Worm (Caenorhabditis elegans): ENCODE results near the gene ben-1.

The ben-1 gene

DNA sequence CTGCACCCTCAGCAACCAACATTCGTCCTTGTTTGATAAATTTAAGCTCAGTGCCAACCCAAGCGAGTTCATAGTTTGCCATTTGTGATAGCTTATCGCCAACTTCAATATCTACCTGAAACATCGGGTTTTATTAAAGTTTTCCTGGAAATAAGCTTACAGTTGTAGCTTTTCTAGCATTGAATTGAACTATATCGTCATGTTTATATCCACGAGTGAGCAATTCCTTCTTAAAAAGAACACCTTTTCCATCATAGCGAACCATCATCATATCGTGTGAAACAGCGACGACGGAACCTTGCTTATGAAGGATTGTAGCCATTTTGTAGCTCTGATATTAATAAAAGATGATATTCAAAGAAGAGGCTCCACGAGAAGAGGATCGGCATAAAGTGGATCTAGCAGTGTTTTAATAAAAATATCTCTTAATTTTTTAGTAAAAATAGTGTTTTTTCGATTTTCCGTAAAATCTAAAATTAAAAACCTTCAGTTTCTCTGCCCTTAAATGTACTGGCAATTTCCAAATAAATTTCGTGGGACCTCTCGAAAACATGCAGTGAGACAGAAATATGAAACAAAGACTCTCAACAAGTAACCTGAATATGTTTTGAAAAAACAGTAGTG is 39.1 kb downstream of the ben-1 start, which contains the start of gene M01F1.8:
Gene M01F1.8 (minus strand): TSS at position 335 of the 624 bp plus-strand sequence.
- no peak for TF ChIP-seq daf-12 (tag; optimal IDR thresholded peaks at IDR 0.05)
- peak; percentile 18 for TF ChIP-seq nhr-77 (tag; optimal IDR thresholded peaks at IDR 0.05)
- no peak for TF ChIP-seq eor-1 (tag; optimal IDR thresholded peaks at IDR 0.05)
- no peak for TF ChIP-seq ZK546.5 (tag; optimal IDR thresholded peaks at IDR 0.05)
- no peak for TF ChIP-seq fkh-2 (tag; optimal IDR thresholded peaks at IDR 0.05)
- TF ChIP-seq egl-5 (tag; optimal IDR thresholded peaks at IDR 0.05), result no peak
- TF ChIP-seq ceh-82 (tag; optimal IDR thresholded peaks at IDR 0.05), result no peak

DNA sequence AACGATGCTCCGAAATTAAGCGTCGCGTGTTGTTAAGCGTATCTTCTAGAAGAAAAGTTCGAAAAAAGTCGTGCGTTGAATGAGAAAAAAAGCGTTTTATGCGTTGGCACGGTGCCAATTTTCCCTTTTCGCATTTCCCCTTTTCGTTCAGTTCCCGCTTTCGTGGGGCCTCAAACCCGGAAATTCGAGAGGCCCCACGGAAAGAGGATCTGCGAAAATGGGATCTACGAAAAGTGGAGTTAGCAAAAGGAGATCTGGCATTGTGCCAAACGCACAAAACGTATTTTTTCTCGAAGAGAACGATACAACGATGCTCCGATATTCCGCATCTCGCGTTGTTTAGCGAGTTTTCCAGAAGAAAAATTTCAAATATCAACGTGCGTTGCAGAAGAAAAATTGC is 41.6 kb downstream of the ben-1 start:
- no peak for TF ChIP-seq nhr-43 (tag; optimal IDR thresholded peaks at IDR 0.05; ENCODE audit: poor library complexity, severe bottlenecking)
- TF ChIP-seq pqm-1 (tag; optimal IDR thresholded peaks at IDR 0.05), result no peak
- peak; percentile 3 for TF ChIP-seq jun-1 (tag; optimal IDR thresholded peaks at IDR 0.05)
- TF ChIP-seq nhr-77 (tag; optimal IDR thresholded peaks at IDR 0.05), result no peak
- no peak for TF ChIP-seq fkh-10 (GFP tag; optimal IDR thresholded peaks at IDR 0.05)
- TF ChIP-seq snpc-4 (tag; optimal IDR thresholded peaks at IDR 0.05), result no peak

- TF ChIP-seq nhr-43 (tag; optimal IDR thresholded peaks at IDR 0.05; ENCODE audit: poor library complexity, severe bottlenecking), result no peak
- no peak for TF ChIP-seq egl-27 (tag; optimal IDR thresholded peaks at IDR 0.05)
- no peak for TF ChIP-seq mdl-1 (tag; optimal IDR thresholded peaks at IDR 0.05)
- TF ChIP-seq mml-1 (tag; optimal IDR thresholded peaks at IDR 0.05), result no peak
- no peak for TF ChIP-seq eor-1 (tag; optimal IDR thresholded peaks at IDR 0.05)
- TF ChIP-seq nhr-23 (tag; optimal IDR thresholded peaks at IDR 0.05), result no peak
- no peak for TF ChIP-seq sea-2 (GFP tag; optimal IDR thresholded peaks at IDR 0.05)
- TF ChIP-seq tbx-2 (tag; optimal IDR thresholded peaks at IDR 0.05), result no peak
- TF ChIP-seq R02D3.7 (tag; optimal IDR thresholded peaks at IDR 0.05), result no peak
- no peak for TF ChIP-seq lin-15B (tag; optimal IDR thresholded peaks at IDR 0.05)
- no peak for TF ChIP-seq ceh-28 (tag; optimal IDR thresholded peaks at IDR 0.05)
- TF ChIP-seq elt-3 (tag; optimal IDR thresholded peaks at IDR 0.05), result no peak
- no peak for TF ChIP-seq nhr-76 (tag; optimal IDR thresholded peaks at IDR 0.05)
- TF ChIP-seq ceh-82 (tag; optimal IDR thresholded peaks at IDR 0.05), result no peak
- no peak for TF ChIP-seq ama-1 (optimal IDR thresholded peaks at IDR 0.05)
- TF ChIP-seq fos-1 (tag; optimal IDR thresholded peaks at IDR 0.05), result no peak
- no peak for TF ChIP-seq elt-1 (tag; optimal IDR thresholded peaks at IDR 0.05)
These were observed 42.5 kb downstream of the ben-1 start, which contains the start of gene M01F1.9 for ce11 chrIII:3498957-3499356. Gene M01F1.9 (minus strand): TSS chrIII:3499057.

- no peak for TF ChIP-seq hmg-11 (tag; optimal IDR thresholded peaks at IDR 0.05)
- no peak for TF ChIP-seq nhr-23 (tag; optimal IDR thresholded peaks at IDR 0.05)
- TF ChIP-seq snpc-4 (tag; optimal IDR thresholded peaks at IDR 0.05), result no peak
- TF ChIP-seq pha-4 (tag; optimal IDR thresholded peaks at IDR 0.05), result no peak
- TF ChIP-seq fkh-10 (GFP tag; optimal IDR thresholded peaks at IDR 0.05), result no peak
- no peak for TF ChIP-seq unc-62 (GFP tag; optimal IDR thresholded peaks at IDR 0.05)
- no peak for TF ChIP-seq nhr-12 (tag; optimal IDR thresholded peaks at IDR 0.05)
- TF ChIP-seq eor-1 (tag; optimal IDR thresholded peaks at IDR 0.05), result no peak
- no peak for TF ChIP-seq ceh-28 (tag; optimal IDR thresholded peaks at IDR 0.05)
- no peak for TF ChIP-seq skn-1 (tag; optimal IDR thresholded peaks at IDR 0.05)
- no peak for TF ChIP-seq egl-27 (tag; optimal IDR thresholded peaks at IDR 0.05)
- TF ChIP-seq nfya-1 (tag; optimal IDR thresholded peaks at IDR 0.05; ENCODE audit: insufficient read depth), result no peak
- no peak for TF ChIP-seq zag-1 (tag; optimal IDR thresholded peaks at IDR 0.05)
- no peak for TF ChIP-seq ama-1 (optimal IDR thresholded peaks at IDR 0.05)
- no peak for TF ChIP-seq jun-1 (tag; optimal IDR thresholded peaks at IDR 0.05)
- no peak for TF ChIP-seq lin-39 (tag; optimal IDR thresholded peaks at IDR 0.05)
- TF ChIP-seq fos-1 (tag; optimal IDR thresholded peaks at IDR 0.05), result no peak
- no peak for TF ChIP-seq ceh-82 (tag; optimal IDR thresholded peaks at IDR 0.05)
These were observed 48.3 kb downstream of the ben-1 start, which contains the start of gene gly-14 for ce11 chrIII:3493138-3493537. Gene gly-14 (minus strand): TSS chrIII:3493238.

- TF ChIP-seq ceh-82 (tag; optimal IDR thresholded peaks at IDR 0.05), result no peak
- no peak for TF ChIP-seq elt-2 (tag; optimal IDR thresholded peaks at IDR 0.05)
- no peak for TF ChIP-seq pqm-1 (tag; optimal IDR thresholded peaks at IDR 0.05)
These were observed 53.2 kb downstream of the ben-1 start, which contains the start of gene C34C12.7 for ce11 chrIII:3488224-3488623. Gene C34C12.7 (minus strand): TSS chrIII:3488341.

Measured in whole organism, L3 larva.